Fruit fly (Drosophila melanogaster): ENCODE measurements around the gene CG4887.

The CG4887 gene

DNA sequence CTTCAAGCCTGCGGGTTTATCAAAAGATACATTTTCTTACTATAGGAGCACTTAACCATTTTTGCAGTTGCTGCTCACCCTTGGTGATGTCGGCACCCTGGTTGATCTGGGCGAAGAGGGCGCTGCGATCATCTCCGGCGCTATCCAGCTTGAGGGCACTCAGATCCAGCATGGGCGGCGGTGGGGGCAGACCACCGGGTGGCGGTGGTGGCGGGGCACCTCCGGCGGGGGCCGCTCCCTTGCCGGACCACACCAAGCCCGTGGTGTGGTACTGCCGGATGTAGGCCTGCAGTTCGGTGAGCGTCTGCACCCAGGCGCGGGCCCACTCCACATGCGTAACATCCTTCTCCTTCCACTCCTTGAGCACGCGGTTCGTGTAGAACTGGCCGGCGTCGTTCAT, 20.1 kb upstream of the CG4887 start:
- TF ChIP-seq tj (GFP tag; optimal IDR thresholded peaks at IDR 0.05), result no peak
- no peak for TF ChIP-seq Mnt (GFP tag; optimal IDR thresholded peaks at IDR 0.05)
- TF ChIP-seq Hr96 (GFP tag; optimal IDR thresholded peaks at IDR 0.05), result no peak
- no peak for TF ChIP-seq CG5204 (GFP tag; optimal IDR thresholded peaks at IDR 0.05)
- TF ChIP-seq ovo (GFP tag; optimal IDR thresholded peaks at IDR 0.05), result no peak
- TF ChIP-seq Clk (GFP tag; optimal IDR thresholded peaks at IDR 0.05), result no peak
- TF ChIP-seq toe (GFP tag; optimal IDR thresholded peaks at IDR 0.05), result no peak
- no peak for TF ChIP-seq bab1 (GFP tag; optimal IDR thresholded peaks at IDR 0.05)
- no peak for TF ChIP-seq CG12768 (GFP tag; optimal IDR thresholded peaks at IDR 0.05)
- TF ChIP-seq CG11617 (GFP tag; optimal IDR thresholded peaks at IDR 0.05), result no peak

DNA sequence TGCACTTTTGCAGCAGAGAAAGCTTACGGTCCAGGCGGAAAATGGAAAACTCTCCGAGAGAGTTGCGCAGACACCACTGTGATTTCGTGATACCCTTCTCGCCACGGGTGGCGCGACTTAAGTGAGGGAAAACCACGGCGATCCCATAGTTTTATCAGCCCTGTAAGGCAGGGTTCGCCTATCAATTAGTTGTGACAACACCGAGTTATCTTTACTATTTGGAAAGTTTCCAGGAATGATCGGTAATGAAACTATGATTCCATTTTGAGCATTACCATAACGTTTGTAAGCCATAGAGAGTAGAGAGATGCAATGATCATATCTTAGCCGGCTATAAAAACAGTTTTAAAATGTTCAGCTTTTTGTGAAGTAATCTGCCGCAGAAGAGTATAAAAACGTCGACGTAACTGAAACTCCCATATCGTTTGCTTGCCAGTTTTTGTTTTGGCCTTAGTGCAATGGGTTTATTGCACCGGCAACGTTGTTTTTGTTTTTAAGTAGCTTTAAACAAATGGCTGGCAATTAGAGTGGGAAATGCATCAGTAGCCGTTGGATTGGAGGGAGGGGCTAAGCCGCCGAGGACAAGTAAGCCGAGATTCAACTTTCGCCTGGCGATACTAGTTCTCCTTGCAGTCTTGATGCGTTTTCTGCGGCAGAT, 16.1 kb upstream of the CG4887 start:
- no peak for TF ChIP-seq Hr96 (GFP tag; optimal IDR thresholded peaks at IDR 0.05)
- TF ChIP-seq CG1620 (GFP tag; optimal IDR thresholded peaks at IDR 0.05), result no peak
- no peak for TF ChIP-seq Crg-1 (GFP tag; optimal IDR thresholded peaks at IDR 0.05)
- TF ChIP-seq kay (GFP tag; ENCODE audit: borderline replicate concordance), result no peak
- TF ChIP-seq CG12768 (GFP tag; optimal IDR thresholded peaks at IDR 0.05), result no peak
- TF ChIP-seq toe (GFP tag; optimal IDR thresholded peaks at IDR 0.05), result no peak

DNA sequence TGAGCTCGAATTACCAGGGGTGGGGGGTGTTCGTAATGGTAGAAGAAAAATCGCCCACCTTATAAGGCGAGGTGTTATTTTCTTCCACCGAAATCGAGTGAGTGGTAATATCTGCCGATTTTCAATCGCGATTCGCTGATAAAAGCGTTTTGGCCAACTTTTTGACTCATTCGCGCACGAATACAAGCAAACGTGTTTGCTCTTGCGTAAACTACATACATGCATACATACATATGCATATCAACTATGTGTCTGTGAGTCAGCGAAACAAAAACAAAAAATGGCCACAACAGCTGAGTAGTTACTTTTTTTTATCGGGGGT, 15.5 kb upstream of the CG4887 start:
- TF ChIP-seq CG11617 (GFP tag; optimal IDR thresholded peaks at IDR 0.05) (no peak), kay (GFP tag; ENCODE audit: borderline replicate concordance) (peak; percentile 97), Crg-1 (GFP tag; optimal IDR thresholded peaks at IDR 0.05) (no peak), tj (GFP tag; optimal IDR thresholded peaks at IDR 0.05) (peak; percentile 89), CG14711 (tag; optimal IDR thresholded peaks at IDR 0.05) (no peak)

DNA sequence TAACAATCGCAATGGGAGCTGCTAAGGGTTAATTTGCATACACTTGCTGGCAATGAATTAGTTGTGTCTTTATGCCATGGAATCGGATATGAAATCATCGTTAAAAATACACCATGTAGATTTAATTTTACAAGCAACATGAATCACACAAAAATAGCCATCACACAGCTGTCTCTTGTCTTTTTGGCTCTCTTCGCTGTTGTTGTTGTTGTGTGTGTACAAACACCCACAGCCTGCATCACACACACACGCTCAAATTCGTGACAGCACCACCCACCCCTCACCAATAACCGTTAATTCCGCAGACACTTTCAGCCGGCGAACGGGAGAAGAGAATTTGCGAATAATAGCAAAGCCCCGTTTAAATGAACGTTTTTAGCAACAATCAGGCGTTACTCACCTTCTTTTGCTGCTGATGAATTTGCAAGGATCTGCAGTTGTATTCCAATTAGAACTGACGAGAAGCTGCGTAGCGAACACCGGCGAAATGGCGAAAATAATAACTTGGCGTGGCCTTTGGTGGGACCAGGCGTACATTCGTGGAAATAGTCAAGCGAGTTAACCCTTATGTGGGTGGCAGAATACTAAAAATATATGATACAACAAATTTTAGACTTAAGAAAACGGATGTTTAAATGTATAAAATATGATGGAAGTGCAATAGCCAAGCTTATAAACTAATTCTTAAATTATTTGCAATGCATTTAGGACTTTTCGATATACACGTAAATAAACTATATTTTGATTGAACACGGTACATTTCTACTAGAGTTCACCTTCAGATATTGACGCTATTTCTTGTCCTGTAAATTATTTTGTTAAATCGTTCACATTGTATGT, 14.9 kb upstream of the CG4887 start, which contains the start of gene capt:
capt (minus strand) TSS at position 584 of the 840 bp plus-strand sequence.
- TF ChIP-seq CG11617 (GFP tag; optimal IDR thresholded peaks at IDR 0.05), result no peak
- TF ChIP-seq toe (GFP tag; optimal IDR thresholded peaks at IDR 0.05), result no peak
- TF ChIP-seq cic (GFP tag; optimal IDR thresholded peaks at IDR 0.05), result peak; percentile 39
- TF ChIP-seq CG14711 (tag; optimal IDR thresholded peaks at IDR 0.05), result peak; percentile 19
- TF ChIP-seq ovo (GFP tag; optimal IDR thresholded peaks at IDR 0.05), result peak; percentile 87
- no peak for TF ChIP-seq Clk (GFP tag; optimal IDR thresholded peaks at IDR 0.05)
- TF ChIP-seq bab1 (GFP tag; optimal IDR thresholded peaks at IDR 0.05), result no peak
- TF ChIP-seq kay (GFP tag; ENCODE audit: borderline replicate concordance), result no peak
- peak; percentile 21 for TF ChIP-seq CG33017 (tag; optimal IDR thresholded peaks at IDR 0.05)
- no peak for TF ChIP-seq CG12768 (GFP tag; optimal IDR thresholded peaks at IDR 0.05)
- peak; percentile 7 for TF ChIP-seq Hr96 (GFP tag; optimal IDR thresholded peaks at IDR 0.05)
- peak; percentile 75 for TF ChIP-seq Mnt (GFP tag; optimal IDR thresholded peaks at IDR 0.05)
- TF ChIP-seq CG7101 (tag; optimal IDR thresholded peaks at IDR 0.05), result peak; percentile 44
- no peak for TF ChIP-seq CG5204 (GFP tag; optimal IDR thresholded peaks at IDR 0.05)
- no peak for TF ChIP-seq cnc (optimal IDR thresholded peaks at IDR 0.05)
- TF ChIP-seq tj (GFP tag; optimal IDR thresholded peaks at IDR 0.05), result peak; percentile 75
- TF ChIP-seq pad (GFP tag; optimal IDR thresholded peaks at IDR 0.05), result peak; percentile 97
- TF ChIP-seq Crg-1 (GFP tag; optimal IDR thresholded peaks at IDR 0.05), result no peak
- TF ChIP-seq CG7045 (GFP tag; optimal IDR thresholded peaks at IDR 0.05), result peak; percentile 20
- TF ChIP-seq CG1620 (GFP tag; optimal IDR thresholded peaks at IDR 0.05), result peak; percentile 6

DNA sequence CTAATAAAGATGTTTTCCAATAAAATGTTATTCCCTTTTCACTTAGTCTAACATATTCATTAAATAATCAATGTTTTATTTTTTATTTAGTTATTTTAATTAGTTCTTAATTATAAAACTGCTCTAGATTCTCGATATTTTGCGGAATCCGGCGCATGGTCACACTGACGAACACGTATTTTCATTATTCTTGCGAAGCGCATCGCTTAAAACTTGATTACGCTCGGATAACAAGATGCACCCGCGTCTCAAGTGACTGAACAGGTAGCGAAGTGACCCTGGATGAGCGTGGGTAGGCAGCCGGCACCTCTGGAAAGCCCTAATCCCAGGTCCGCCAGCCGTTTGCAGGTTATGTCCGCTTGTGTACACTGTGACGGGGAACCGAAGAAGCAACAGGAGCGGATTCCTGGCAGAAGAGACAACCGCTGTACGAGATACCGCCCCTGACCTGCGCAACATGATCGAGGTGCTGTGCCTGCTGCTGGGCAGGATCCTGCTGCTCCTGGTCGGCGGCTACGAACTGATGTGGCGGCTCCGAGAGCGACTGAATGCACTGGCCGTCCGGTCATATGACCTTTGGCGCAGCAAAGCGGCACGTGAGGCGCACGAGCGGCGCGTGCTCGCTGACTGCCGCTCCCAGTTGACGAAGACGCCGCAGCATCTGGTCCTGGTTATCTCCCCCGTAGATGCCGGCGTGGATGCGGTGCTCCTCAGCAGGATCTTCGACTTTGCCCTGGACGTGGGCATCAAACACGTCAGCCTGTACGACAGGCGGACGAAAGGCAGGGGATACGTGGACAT, 14.1 kb upstream of the CG4887 start, which contains the start of gene Tango14:
Tango14 (plus strand) TSS at position 143 of the 801 bp plus-strand sequence.
- no peak for TF ChIP-seq cic (GFP tag; optimal IDR thresholded peaks at IDR 0.05)
- no peak for TF ChIP-seq CG7045 (GFP tag; optimal IDR thresholded peaks at IDR 0.05)
- TF ChIP-seq CG7101 (tag; optimal IDR thresholded peaks at IDR 0.05), result no peak
- TF ChIP-seq CG12768 (GFP tag; optimal IDR thresholded peaks at IDR 0.05), result no peak
- TF ChIP-seq ovo (GFP tag; optimal IDR thresholded peaks at IDR 0.05), result no peak
- TF ChIP-seq bab1 (GFP tag; optimal IDR thresholded peaks at IDR 0.05), result no peak
- no peak for TF ChIP-seq kay (GFP tag; ENCODE audit: borderline replicate concordance)
- no peak for TF ChIP-seq CG14711 (tag; optimal IDR thresholded peaks at IDR 0.05)
- no peak for TF ChIP-seq Hr96 (GFP tag; optimal IDR thresholded peaks at IDR 0.05)
- no peak for TF ChIP-seq pad (GFP tag; optimal IDR thresholded peaks at IDR 0.05)
- TF ChIP-seq CG11617 (GFP tag; optimal IDR thresholded peaks at IDR 0.05), result no peak
- no peak for TF ChIP-seq Crg-1 (GFP tag; optimal IDR thresholded peaks at IDR 0.05)
- TF ChIP-seq toe (GFP tag; optimal IDR thresholded peaks at IDR 0.05), result no peak
- no peak for TF ChIP-seq CG33017 (tag; optimal IDR thresholded peaks at IDR 0.05)
- TF ChIP-seq tj (GFP tag; optimal IDR thresholded peaks at IDR 0.05), result no peak
- no peak for TF ChIP-seq CG1620 (GFP tag; optimal IDR thresholded peaks at IDR 0.05)
